Fruit fly (Drosophila melanogaster): ENCODE data around the gene CG8997.

DNA sequence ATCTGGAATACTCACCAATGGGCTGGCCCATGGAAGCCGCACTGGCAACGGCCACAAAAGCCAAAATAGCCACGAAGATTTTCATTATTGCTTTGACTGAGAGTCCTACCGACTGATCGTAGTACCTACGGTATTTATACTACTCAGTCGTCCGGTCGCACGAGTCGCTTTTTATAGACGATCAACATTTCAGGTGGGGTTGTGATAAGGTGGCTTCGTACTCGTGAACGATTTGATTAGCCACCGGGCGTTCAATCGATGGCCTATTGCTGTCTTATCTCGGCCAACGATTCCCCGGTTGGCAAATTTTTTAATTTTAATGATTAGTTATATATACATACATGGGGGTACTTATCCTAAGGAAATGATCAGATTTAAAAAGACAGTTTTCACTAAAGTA is at the start of gene CG8997:
- TF ChIP-seq CG8478 (optimal IDR thresholded peaks at IDR 0.05), result no peak
- no peak for TF ChIP-seq CTCF (optimal IDR thresholded peaks at IDR 0.05)
